Worm (Caenorhabditis elegans) whole organism, L3 larva: ENCODE results near the gene nlp-3.

Experiments
- elt-2 ChIP-seq: sonication (generic microtip); optimal IDR thresholded peaks from 2 replicates; lab custom pipeline; 2016; ENCODE audit warnings: missing genetic modification reagents, mild to moderate bottlenecking, missing genetic modification characterization, missing compliant biosample characterization
- elt-3 ChIP-seq, 3 experiments: fragments of 150-350 bp in 1 of 3; sonication (generic microtip) in 2 of 3; optimal IDR thresholded peaks; 2 replicates in 2 of 3; 4 replicates in 1 of 3; lab custom pipeline; 2014 to 2017; ENCODE audit warnings: missing biosample characterization in 3 of 3, missing genetic modification characterization in 3 of 3
- lin-39 ChIP-seq: fragments of 150-350 bp; optimal IDR thresholded peaks from 2 replicates; lab custom pipeline; 2018; ENCODE audit warnings: missing biosample characterization, missing genetic modification reagents, missing genetic modification characterization
- mdl-1 ChIP-seq: fragments of 150-350 bp; optimal IDR thresholded peaks from 2 replicates; lab custom pipeline; 2014; ENCODE audit warnings: missing biosample characterization, missing genetic modification characterization
- nhr-11 ChIP-seq: fragments of 150-350 bp; optimal IDR thresholded peaks from 2 replicates; lab custom pipeline; 2014; ENCODE audit warnings: missing biosample characterization, missing genetic modification characterization
- nhr-25 ChIP-seq: sonication (generic microtip); optimal IDR thresholded peaks from 2 replicates; lab custom pipeline; 2017; ENCODE audit warnings: missing biosample characterization, missing genetic modification characterization
- snpc-4 ChIP-seq: fragments of 150-350 bp; optimal IDR thresholded peaks from 2 replicates; lab custom pipeline; 2014; ENCODE audit warnings: missing biosample characterization, missing genetic modification characterization
- ztf-4 ChIP-seq: fragments of 150-350 bp; optimal IDR thresholded peaks from 2 replicates; lab custom pipeline; 2014; ENCODE audit warnings: missing biosample characterization, missing genetic modification characterization

ce11 chrX:13159890-13160289 is 18.4 kb downstream of the nlp-3 start:
- TF ChIP-seq lin-39, result no peak
- TF ChIP-seq nhr-25 (tag; lab: Kevin White, UChicago), result peak; percentile 8
- TF ChIP-seq ztf-4 (tag; lab: Kevin White, UChicago), result no peak
- TF ChIP-seq nhr-11 (tag; lab: Kevin White, UChicago), result no peak
- TF ChIP-seq elt-2 (tag; lab: Kevin White, UChicago), result peak; percentile 5
- TF ChIP-seq snpc-4 (tag; lab: Kevin White, UChicago), result no peak
- no peak for TF ChIP-seq mdl-1 (tag; lab: Kevin White, UChicago)
- no peak for TF ChIP-seq elt-3 (tag; optimal IDR thresholded peaks at IDR 0.05; lab: Kevin White, UChicago)
